Worm (Caenorhabditis elegans) whole organism, L4/young adult: ENCODE results near the gene F49H12.7.

ENCODE experiments used
- W03F9.2 ChIP-seq: fragments of 150-350 bp; optimal IDR thresholded peaks from 2 replicates; lab custom pipeline; 2014; ENCODE audit warnings: missing biosample characterization, missing genetic modification characterization
- dao-5 ChIP-seq: sonication (generic microtip); optimal IDR thresholded peaks from 2 replicates; lab custom pipeline; 2016; ENCODE audit warnings: missing genotype, missing genetic modification characterization, moderate library complexity, missing compliant biosample characterization
- him-1 ChIP-seq: sonication (generic microtip); optimal IDR thresholded peaks from 2 replicates; lab custom pipeline; 2016; ENCODE audit warnings: missing genotype, missing genetic modification reagents, missing genetic modification characterization, missing compliant biosample characterization

F49H12.7 gene

ce11 chrX:2079536-2079935 is 14.7 kb downstream of the F49H12.7 start, which contains the start of gene F49H12.4:
Gene F49H12.4 (plus strand): TSS chrX:2079836.
- TF ChIP-seq dao-5 (tag; lab: Kevin White, UChicago) (no peak), him-1 (tag; lab: Kevin White, UChicago) (no peak), W03F9.2 (tag; lab: Kevin White, UChicago) (no peak)

ce11 chrX:2084019-2084418 is 19.2 kb downstream of the F49H12.7 start, which contains the start of gene F49H12.3:
Gene F49H12.3 (plus strand): TSS chrX:2084375.
- TF ChIP-seq him-1 (tag; lab: Kevin White, UChicago): no peak
- TF ChIP-seq W03F9.2 (tag; lab: Kevin White, UChicago): no peak
- TF ChIP-seq dao-5 (tag; lab: Kevin White, UChicago): no peak

ce11 chrX:2084988-2085387 is 20.2 kb downstream of the F49H12.7 start, which contains the start of gene F49H12.2:
Gene F49H12.2 (plus strand): TSS chrX:2085288.
- no peak for TF ChIP-seq dao-5 (tag; lab: Kevin White, UChicago)
- TF ChIP-seq W03F9.2 (tag; lab: Kevin White, UChicago): no peak
- TF ChIP-seq him-1 (tag; lab: Kevin White, UChicago): no peak

ce11 chrX:2085494-2085893 is 20.7 kb downstream of the F49H12.7 start:
- TF ChIP-seq dao-5 (tag; lab: Kevin White, UChicago) (no peak), W03F9.2 (tag; lab: Kevin White, UChicago) (no peak), him-1 (tag; lab: Kevin White, UChicago) (no peak)

ce11 chrX:2087716-2088115 is 22.9 kb downstream of the F49H12.7 start:
- TF ChIP-seq him-1 (tag; lab: Kevin White, UChicago): no peak
- no peak for TF ChIP-seq dao-5 (tag; lab: Kevin White, UChicago)

- TF ChIP-seq him-1 (tag; lab: Kevin White, UChicago) (no peak), dao-5 (tag; lab: Kevin White, UChicago) (no peak), W03F9.2 (tag; lab: Kevin White, UChicago) (no peak)
These were observed 24.6 kb downstream of the F49H12.7 start, which contains the start of gene lsy-2 for ce11 chrX:2089434-2089833. Gene lsy-2 (plus strand): TSS chrX:2089704.

ce11 chrX:2090493-2090892 is 25.7 kb downstream of the F49H12.7 start:
- TF ChIP-seq W03F9.2 (tag; lab: Kevin White, UChicago) (no peak), him-1 (tag; lab: Kevin White, UChicago) (no peak), dao-5 (tag; lab: Kevin White, UChicago) (no peak)

ce11 chrX:2093169-2093568 is 28.3 kb downstream of the F49H12.7 start, which contains the start of gene col-164:
Gene col-164 (plus strand): TSS chrX:2093469.
- no peak for TF ChIP-seq dao-5 (tag; lab: Kevin White, UChicago)
- no peak for TF ChIP-seq W03F9.2 (tag; lab: Kevin White, UChicago)
- no peak for TF ChIP-seq him-1 (tag; lab: Kevin White, UChicago)

- TF ChIP-seq him-1 (tag; lab: Kevin White, UChicago) (no peak), W03F9.2 (tag; lab: Kevin White, UChicago) (no peak), dao-5 (tag; lab: Kevin White, UChicago) (no peak)
These were observed 29.3 kb downstream of the F49H12.7 start for ce11 chrX:2094094-2094493.

- TF ChIP-seq him-1 (tag; lab: Kevin White, UChicago): no peak
These were observed 32.0 kb downstream of the F49H12.7 start, which contains the start of gene T21D9.2 for ce11 chrX:2096804-2097203. Gene T21D9.2 (minus strand): TSS chrX:2096904.

- no peak for TF ChIP-seq dao-5 (tag; lab: Kevin White, UChicago)
- no peak for TF ChIP-seq W03F9.2 (tag; lab: Kevin White, UChicago)
- TF ChIP-seq him-1 (tag; lab: Kevin White, UChicago): no peak
These were observed 34.2 kb downstream of the F49H12.7 start for ce11 chrX:2099002-2099401.

ce11 chrX:2105310-2105709 is 40.5 kb downstream of the F49H12.7 start, which contains the start of gene F53B1.3:
Gene F53B1.3 (plus strand): TSS chrX:2105610.
- TF ChIP-seq dao-5 (tag; lab: Kevin White, UChicago): no peak
- TF ChIP-seq him-1 (tag; lab: Kevin White, UChicago): no peak
- TF ChIP-seq W03F9.2 (tag; lab: Kevin White, UChicago): no peak

- TF ChIP-seq him-1 (tag; lab: Kevin White, UChicago) (no peak), W03F9.2 (tag; lab: Kevin White, UChicago) (no peak), dao-5 (tag; lab: Kevin White, UChicago) (no peak)
These were observed 42.6 kb downstream of the F49H12.7 start for ce11 chrX:2107414-2107813.

ce11 chrX:2108182-2108581 is 43.4 kb downstream of the F49H12.7 start:
- TF ChIP-seq W03F9.2 (tag; lab: Kevin White, UChicago) (no peak), him-1 (tag; lab: Kevin White, UChicago) (no peak), dao-5 (tag; lab: Kevin White, UChicago) (no peak)
